Fruit fly (Drosophila melanogaster) whole organism, embryonic: ENCODE data around the gene Gclc.

Experiments used
- CG10321 ChIP-seq: fragments of 200-800 bp; sonication (Bioruptor generic); IDR thresholded peaks from 2 replicates; pipeline ENCODE4 v1.3.6; 2022; ENCODE audit warnings: missing biosample characterization, missing genetic modification characterization
- CG15696 ChIP-seq: fragments of 200-800 bp; sonication (Bioruptor generic); optimal IDR thresholded peaks from 2 replicates; lab custom pipeline; 2019; ENCODE audit warnings: missing biosample characterization, mild to moderate bottlenecking, missing genetic modification characterization, moderate library complexity
- kni ChIP-seq: fragments of 200-800 bp; sonication (Bioruptor generic); optimal IDR thresholded peaks from 3 replicates; lab custom pipeline; 2017; ENCODE audit warnings: mild to moderate bottlenecking, missing biosample characterization, missing genetic modification reagents, missing genetic modification characterization

DNA sequence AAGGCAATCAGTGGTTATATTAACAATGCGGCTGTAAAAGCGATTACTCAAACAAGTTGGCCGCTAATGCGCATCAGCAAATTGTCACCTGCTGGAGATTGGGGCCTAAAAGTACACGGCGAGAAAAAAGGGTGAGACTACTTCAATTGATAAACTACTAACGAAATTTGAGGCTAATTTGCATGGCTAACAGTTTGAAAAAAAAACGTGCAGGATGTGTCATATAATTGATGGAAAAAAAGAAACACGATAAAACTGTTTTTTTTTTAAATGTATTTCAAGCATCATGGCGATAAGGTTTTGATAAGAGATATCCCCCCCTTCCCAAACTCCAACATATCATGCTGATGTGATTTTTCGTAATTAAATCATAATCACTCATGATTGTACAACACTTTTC lies 3.2 kb downstream of the Gclc start:
- TF ChIP-seq CG15696 (tag; lab: Kevin White, UChicago), result no peak
- TF ChIP-seq CG10321 (GFP tag; lab: Robert Waterston, UW), result no peak
- no peak for TF ChIP-seq kni (GFP tag; lab: Kevin White, UChicago)
